Worm (Caenorhabditis elegans) whole organism, L3 larva: ENCODE results near the gene str-56.

ENCODE experiments used
- R02D3.7 ChIP-seq: fragments of 150-350 bp; optimal IDR thresholded peaks from 2 replicates; lab custom pipeline; 2014; ENCODE audit warnings: missing biosample characterization, missing genetic modification characterization
- ZK546.5 ChIP-seq: sonication (generic microtip); optimal IDR thresholded peaks from 2 replicates; lab custom pipeline; 2017; ENCODE audit warnings: missing biosample characterization, missing genetic modification characterization
- aly-2 ChIP-seq: fragments of 150-350 bp; optimal IDR thresholded peaks from 2 replicates; lab custom pipeline; 2014; ENCODE audit warnings: missing biosample characterization, missing genetic modification characterization
- ama-1 ChIP-seq: fragments of 150-350 bp; optimal IDR thresholded peaks from 2 replicates; lab custom pipeline; 2018
- ceh-16 ChIP-seq: sonication (generic microtip); optimal IDR thresholded peaks from 2 replicates; lab custom pipeline; 2017; ENCODE audit warnings: missing biosample characterization, missing genetic modification characterization
- ceh-28 ChIP-seq: fragments of 150-350 bp; optimal IDR thresholded peaks from 2 replicates; lab custom pipeline; 2014; ENCODE audit warnings: missing biosample characterization, missing genetic modification reagents, missing genetic modification characterization
- ceh-82 ChIP-seq: fragments of 150-350 bp; optimal IDR thresholded peaks from 2 replicates; lab custom pipeline; 2014; ENCODE audit warnings: missing biosample characterization, missing genetic modification characterization
- daf-12 ChIP-seq: fragments of 150-350 bp; optimal IDR thresholded peaks from 2 replicates; lab custom pipeline; 2014; ENCODE audit warnings: missing biosample characterization, missing genetic modification reagents, missing genetic modification characterization
- egl-27 ChIP-seq: sonication (generic microtip); optimal IDR thresholded peaks from 4 replicates; lab custom pipeline; 2017; ENCODE audit warnings: missing biosample characterization, missing genetic modification reagents, missing genetic modification characterization
- egl-5 ChIP-seq: fragments of 150-350 bp; optimal IDR thresholded peaks from 2 replicates; lab custom pipeline; 2017; ENCODE audit warnings: missing biosample characterization, missing genetic modification reagents, missing genetic modification characterization, inconsistent platforms
- elt-2 ChIP-seq: sonication (generic microtip); optimal IDR thresholded peaks from 2 replicates; lab custom pipeline; 2016; ENCODE audit warnings: missing genetic modification reagents, mild to moderate bottlenecking, missing genetic modification characterization, missing compliant biosample characterization
- elt-3 ChIP-seq, 3 experiments: fragments of 150-350 bp in 1 of 3; sonication (generic microtip) in 2 of 3; optimal IDR thresholded peaks; 2 replicates in 2 of 3; 4 replicates in 1 of 3; lab custom pipeline; 2014 to 2017; ENCODE audit warnings: missing biosample characterization in 3 of 3, missing genetic modification characterization in 3 of 3
- eor-1 ChIP-seq, 2 experiments: fragments of 150-350 bp; optimal IDR thresholded peaks; 2 replicates each; lab custom pipeline; 2014 to 2018; ENCODE audit warnings: missing biosample characterization in 2 of 2, missing genetic modification characterization in 2 of 2
- fkh-10 ChIP-seq: sonication (generic microtip); optimal IDR thresholded peaks from 2 replicates; lab custom pipeline; 2017; ENCODE audit warnings: missing biosample characterization, missing genetic modification reagents, missing genetic modification characterization
- fkh-2 ChIP-seq: fragments of 150-350 bp; optimal IDR thresholded peaks from 2 replicates; lab custom pipeline; 2014; ENCODE audit warnings: missing biosample characterization, missing genetic modification reagents, missing genetic modification characterization
- fos-1 ChIP-seq: fragments of 150-350 bp; optimal IDR thresholded peaks from 2 replicates; lab custom pipeline; 2014; ENCODE audit warnings: missing biosample characterization, missing genetic modification characterization
- hmg-11 ChIP-seq: sonication (generic microtip); optimal IDR thresholded peaks from 2 replicates; lab custom pipeline; 2016; ENCODE audit warnings: missing genetic modification characterization, missing compliant biosample characterization
- jun-1 ChIP-seq: fragments of 150-350 bp; optimal IDR thresholded peaks from 2 replicates; lab custom pipeline; 2014; ENCODE audit warnings: missing biosample characterization, missing genetic modification reagents, missing genetic modification characterization
- lin-15B ChIP-seq: fragments of 150-350 bp; optimal IDR thresholded peaks from 2 replicates; lab custom pipeline; 2014; ENCODE audit warnings: missing biosample characterization, missing genetic modification characterization
- lin-39 ChIP-seq: fragments of 150-350 bp; optimal IDR thresholded peaks from 2 replicates; lab custom pipeline; 2018; ENCODE audit warnings: missing biosample characterization, missing genetic modification reagents, missing genetic modification characterization
- lsy-12 ChIP-seq: sonication (generic microtip); optimal IDR thresholded peaks from 2 replicates; lab custom pipeline; 2016; ENCODE audit warnings: mild to moderate bottlenecking, missing genetic modification characterization, missing compliant biosample characterization
- mdl-1 ChIP-seq: fragments of 150-350 bp; optimal IDR thresholded peaks from 2 replicates; lab custom pipeline; 2014; ENCODE audit warnings: missing biosample characterization, missing genetic modification characterization
- mml-1 ChIP-seq: fragments of 150-350 bp; sonication (generic microtip); optimal IDR thresholded peaks from 3 replicates; lab custom pipeline; 2014; ENCODE audit warnings: missing biosample characterization, missing genetic modification characterization
- nfya-1 ChIP-seq: sonication (generic microtip); optimal IDR thresholded peaks from 2 replicates; lab custom pipeline; 2017; ENCODE audit warnings: missing genetic modification characterization, mild to moderate bottlenecking, missing compliant biosample characterization, antibody characterized with exemption, moderate library complexity; ENCODE audit not compliant: insufficient read depth
- nhr-11 ChIP-seq: fragments of 150-350 bp; optimal IDR thresholded peaks from 2 replicates; lab custom pipeline; 2014; ENCODE audit warnings: missing biosample characterization, missing genetic modification characterization
- nhr-23 ChIP-seq: fragments of 150-350 bp; optimal IDR thresholded peaks from 2 replicates; lab custom pipeline; 2014; ENCODE audit warnings: missing biosample characterization, missing genetic modification reagents, missing genetic modification characterization
- nhr-237 ChIP-seq: fragments of 150-350 bp; optimal IDR thresholded peaks from 2 replicates; lab custom pipeline; 2014; ENCODE audit warnings: missing biosample characterization, missing genetic modification characterization
- nhr-25 ChIP-seq: sonication (generic microtip); optimal IDR thresholded peaks from 2 replicates; lab custom pipeline; 2017; ENCODE audit warnings: missing biosample characterization, missing genetic modification characterization
- nhr-28 ChIP-seq: fragments of 150-350 bp; optimal IDR thresholded peaks from 2 replicates; lab custom pipeline; 2014; ENCODE audit warnings: missing biosample characterization, missing genetic modification characterization
- nhr-43 ChIP-seq: sonication (generic microtip); optimal IDR thresholded peaks from 2 replicates; lab custom pipeline; 2016; ENCODE audit warnings: mild to moderate bottlenecking, missing genetic modification characterization, missing compliant biosample characterization; ENCODE audit not compliant: poor library complexity, severe bottlenecking
- nhr-67 ChIP-seq: fragments of 150-350 bp; optimal IDR thresholded peaks from 2 replicates; lab custom pipeline; 2014; ENCODE audit warnings: missing biosample characterization, missing genetic modification characterization
- nhr-77 ChIP-seq: fragments of 150-350 bp; optimal IDR thresholded peaks from 2 replicates; lab custom pipeline; 2014; ENCODE audit warnings: missing biosample characterization, missing genetic modification characterization
- pqm-1 ChIP-seq: fragments of 150-350 bp; optimal IDR thresholded peaks from 2 replicates; lab custom pipeline; 2017; ENCODE audit warnings: missing biosample characterization, missing genetic modification characterization, inconsistent platforms
- sea-2 ChIP-seq: fragments of 150-350 bp; sonication (generic microtip); optimal IDR thresholded peaks from 4 replicates; lab custom pipeline; 2014; ENCODE audit warnings: missing biosample characterization, missing genetic modification reagents, missing genetic modification characterization
- skn-1 ChIP-seq: fragments of 150-350 bp; optimal IDR thresholded peaks from 2 replicates; lab custom pipeline; 2014; ENCODE audit warnings: missing biosample characterization, missing genetic modification characterization
- snpc-4 ChIP-seq: fragments of 150-350 bp; optimal IDR thresholded peaks from 2 replicates; lab custom pipeline; 2014; ENCODE audit warnings: missing biosample characterization, missing genetic modification characterization
- unc-39 ChIP-seq: sonication (generic microtip); optimal IDR thresholded peaks from 4 replicates; lab custom pipeline; 2017; ENCODE audit warnings: missing biosample characterization, missing genetic modification characterization
- unc-62 ChIP-seq: fragments of 150-350 bp; sonication (generic microtip); optimal IDR thresholded peaks from 4 replicates; lab custom pipeline; 2014; ENCODE audit warnings: missing biosample characterization, missing genetic modification reagents, missing genetic modification characterization
- zag-1 ChIP-seq: fragments of 150-350 bp; optimal IDR thresholded peaks from 2 replicates; lab custom pipeline; 2014; ENCODE audit warnings: missing biosample characterization, missing genetic modification characterization
- ztf-11 ChIP-seq: fragments of 150-350 bp; optimal IDR thresholded peaks from 2 replicates; lab custom pipeline; 2014; ENCODE audit warnings: missing biosample characterization, missing genetic modification characterization
- ztf-4 ChIP-seq: fragments of 150-350 bp; optimal IDR thresholded peaks from 2 replicates; lab custom pipeline; 2014; ENCODE audit warnings: missing biosample characterization, missing genetic modification characterization

str-56 gene

DNA sequence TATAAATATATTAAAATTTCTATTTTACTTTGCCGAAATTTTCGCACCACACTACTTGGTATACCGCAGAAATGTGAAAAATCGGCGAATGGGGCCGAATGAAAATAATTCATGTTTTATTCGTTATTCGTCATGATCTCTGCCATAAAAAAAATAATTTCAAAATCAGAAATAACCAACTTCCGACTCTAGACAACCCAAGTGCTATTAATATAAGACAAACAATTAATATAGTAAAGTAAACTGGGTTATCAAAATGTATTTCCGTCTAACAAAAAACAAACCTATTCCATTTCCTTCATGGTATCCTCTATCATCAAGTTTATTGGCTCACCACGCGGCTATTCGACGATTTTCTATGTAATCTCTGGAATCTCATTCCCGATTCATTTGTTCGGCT, 6.5 kb upstream of the str-56 start, which contains the start of gene srh-293:
srh-293 (plus strand) TSS at position 301 of the 400 bp plus-strand sequence.
- TF ChIP-seq R02D3.7 (tag; lab: Kevin White, UChicago): no peak
- TF ChIP-seq daf-12 (tag; lab: Kevin White, UChicago): no peak
- no peak for TF ChIP-seq mml-1 (tag; lab: Kevin White, UChicago)
- no peak for TF ChIP-seq aly-2 (tag; lab: Kevin White, UChicago)
- no peak for TF ChIP-seq nhr-67

DNA sequence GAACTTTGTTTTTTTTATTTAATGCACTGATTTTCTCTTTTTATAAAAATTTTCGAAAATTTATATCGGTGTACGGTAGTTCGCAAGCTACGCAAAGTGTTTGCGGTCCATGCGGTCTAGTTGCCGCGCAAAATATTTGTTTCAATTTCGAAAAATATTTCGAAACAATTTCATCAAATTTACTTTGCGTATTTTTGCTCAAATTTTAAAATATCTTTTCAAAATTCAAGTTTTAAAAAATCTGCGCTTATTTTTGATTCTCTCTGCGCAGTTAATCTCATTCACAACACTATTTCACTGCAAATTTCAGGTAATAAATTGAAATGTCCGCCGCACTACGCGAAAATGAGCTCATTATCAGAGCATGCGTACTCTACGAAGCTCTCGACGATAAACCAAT, 5.0 kb upstream of the str-56 start, which contains the start of gene fbxa-197:
fbxa-197 (plus strand) TSS at position 301 of the 400 bp plus-strand sequence.
- TF ChIP-seq fkh-2 (tag; lab: Kevin White, UChicago) (no peak), ZK546.5 (tag; lab: Kevin White, UChicago) (no peak)

DNA sequence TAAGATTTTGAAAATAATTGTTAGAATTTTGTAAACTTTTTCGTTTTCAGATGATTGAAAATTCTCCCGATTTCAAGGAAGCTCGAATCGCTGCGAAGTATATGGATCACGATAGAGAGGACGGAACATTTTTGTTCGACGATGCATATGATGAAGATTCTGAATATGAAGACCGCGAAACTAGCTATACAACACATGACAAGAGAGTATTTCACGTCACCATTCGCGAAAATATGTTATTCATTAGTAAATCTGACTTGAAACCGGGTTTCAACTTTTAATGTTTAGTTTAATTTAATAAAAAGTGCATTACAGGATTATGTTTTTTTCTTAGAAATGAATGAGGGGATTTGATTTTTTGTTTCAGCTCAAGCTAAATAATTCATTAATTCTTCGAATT, 2.0 kb upstream of the str-56 start, which contains the start of gene str-57:
str-57 (plus strand) TSS at position 301 of the 400 bp plus-strand sequence.
- no peak for TF ChIP-seq fkh-2 (tag; lab: Kevin White, UChicago)
- no peak for TF ChIP-seq R02D3.7 (tag; lab: Kevin White, UChicago)
- no peak for TF ChIP-seq ZK546.5 (tag; lab: Kevin White, UChicago)
- no peak for TF ChIP-seq ceh-16 (tag; lab: Kevin White, UChicago)
- no peak for TF ChIP-seq hmg-11 (tag; lab: Kevin White, UChicago)
- TF ChIP-seq ztf-4 (tag; lab: Kevin White, UChicago): no peak
- TF ChIP-seq fos-1 (tag; lab: Kevin White, UChicago): no peak
- no peak for TF ChIP-seq nhr-23 (tag; lab: Kevin White, UChicago)
- no peak for TF ChIP-seq lin-39

DNA sequence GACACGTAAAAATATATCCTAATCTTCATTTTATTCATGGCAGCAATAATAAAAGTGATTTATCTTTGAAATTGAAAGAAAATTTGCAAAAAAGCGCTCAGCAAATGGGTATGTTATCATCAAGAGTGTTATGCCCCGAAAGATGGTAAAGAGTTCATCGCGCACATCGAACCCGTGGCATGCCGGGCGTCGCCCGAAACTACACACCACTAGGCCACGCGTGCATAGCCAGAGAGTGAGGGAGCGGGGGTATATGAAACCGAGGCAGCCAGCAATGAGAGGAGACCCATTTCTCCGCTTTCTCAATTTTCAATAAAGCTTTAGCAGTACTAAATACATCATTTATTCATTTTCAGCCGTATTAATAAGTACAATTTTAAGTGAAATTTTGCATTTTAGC, 1.4 kb downstream of the str-56 start:
- no peak for TF ChIP-seq egl-5 (tag; lab: Kevin White, UChicago)
- peak; percentile 52 for TF ChIP-seq jun-1 (tag; lab: Kevin White, UChicago)
- TF ChIP-seq fkh-10 (GFP tag; lab: Kevin White, UChicago): no peak
- peak; percentile 69 for TF ChIP-seq nfya-1 (tag; lab: Kevin White, UChicago)
- TF ChIP-seq unc-39: no peak
- peak; percentile 66 for TF ChIP-seq lsy-12 (tag; lab: Kevin White, UChicago)
- TF ChIP-seq lin-15B (tag; lab: Kevin White, UChicago): peak; percentile 36
- peak; percentile 53 for TF ChIP-seq pqm-1
- TF ChIP-seq lin-39: peak; percentile 86
- no peak for TF ChIP-seq fkh-2 (tag; lab: Kevin White, UChicago)
- TF ChIP-seq eor-1 (tag; optimal IDR thresholded peaks at IDR 0.05; lab: Kevin White, UChicago): no peak
- peak; percentile 45 for TF ChIP-seq nhr-77 (tag; lab: Kevin White, UChicago)
- no peak for TF ChIP-seq egl-27 (tag; lab: Kevin White, UChicago)
- TF ChIP-seq mdl-1 (tag; lab: Kevin White, UChicago): no peak
- peak; percentile 18 for TF ChIP-seq nhr-11 (tag; lab: Kevin White, UChicago)
- TF ChIP-seq nhr-25 (tag; lab: Kevin White, UChicago): no peak
- no peak for TF ChIP-seq unc-62 (GFP tag; lab: Kevin White, UChicago)
- TF ChIP-seq ceh-28 (tag; lab: Kevin White, UChicago): no peak
- no peak for TF ChIP-seq nhr-28 (tag; lab: Kevin White, UChicago)
- TF ChIP-seq ztf-11: no peak
- peak; percentile 87 for TF ChIP-seq nhr-43 (tag; lab: Kevin White, UChicago)
- TF ChIP-seq nhr-67: no peak
- no peak for TF ChIP-seq daf-12 (tag; lab: Kevin White, UChicago)
- no peak for TF ChIP-seq aly-2 (tag; lab: Kevin White, UChicago)
- TF ChIP-seq hmg-11 (tag; lab: Kevin White, UChicago): no peak
- TF ChIP-seq ztf-4 (tag; lab: Kevin White, UChicago): peak; percentile 36
- peak; percentile 34 for TF ChIP-seq ama-1 (lab: Kevin White, UChicago)
- TF ChIP-seq nhr-237 (tag; lab: Kevin White, UChicago): no peak
- no peak for TF ChIP-seq mml-1 (tag; lab: Kevin White, UChicago)
- peak; percentile 74 for TF ChIP-seq skn-1 (tag; lab: Kevin White, UChicago)
- TF ChIP-seq ZK546.5 (tag; lab: Kevin White, UChicago): no peak
- TF ChIP-seq snpc-4 (tag; lab: Kevin White, UChicago): peak; percentile 35
- TF ChIP-seq elt-3 (tag; optimal IDR thresholded peaks at IDR 0.05; lab: Kevin White, UChicago): peak in 1 of 3 experiments; percentile 67
- peak; percentile 36 for TF ChIP-seq R02D3.7 (tag; lab: Kevin White, UChicago)
- no peak for TF ChIP-seq nhr-23 (tag; lab: Kevin White, UChicago)
- peak; percentile 69 for TF ChIP-seq elt-2 (tag; lab: Kevin White, UChicago)
- TF ChIP-seq ceh-16 (tag; lab: Kevin White, UChicago): peak; percentile 13
- no peak for TF ChIP-seq zag-1 (tag; lab: Kevin White, UChicago)
- no peak for TF ChIP-seq sea-2 (GFP tag; lab: Kevin White, UChicago)
- peak; percentile 66 for TF ChIP-seq ceh-82 (tag; lab: Kevin White, UChicago)
